Fruit fly (Drosophila melanogaster) whole organism, prepupa: ENCODE measurements around the gene btd.

Experiments used
- CG32006 ChIP-seq: fragments of 200-800 bp; sonication (Bioruptor generic); optimal IDR thresholded peaks from 3 replicates; lab custom pipeline; 2017; ENCODE audit warnings: missing biosample characterization, mild to moderate bottlenecking, missing genetic modification characterization
- Eip75B ChIP-seq: fragments of 200-800 bp; sonication (Bioruptor generic); optimal IDR thresholded peaks from 3 replicates; lab custom pipeline; 2016; ENCODE audit warnings: missing biosample characterization, missing genetic modification characterization
- Ets21C ChIP-seq: fragments of 200-800 bp; sonication (Bioruptor generic); optimal IDR thresholded peaks from 3 replicates; lab custom pipeline; 2016; ENCODE audit warnings: missing biosample characterization, missing genetic modification characterization
- cyc ChIP-seq: fragments of 200-800 bp; sonication (Bioruptor generic); optimal IDR thresholded peaks from 3 replicates; lab custom pipeline; 2016; ENCODE audit warnings: missing biosample characterization, missing genetic modification characterization

DNA sequence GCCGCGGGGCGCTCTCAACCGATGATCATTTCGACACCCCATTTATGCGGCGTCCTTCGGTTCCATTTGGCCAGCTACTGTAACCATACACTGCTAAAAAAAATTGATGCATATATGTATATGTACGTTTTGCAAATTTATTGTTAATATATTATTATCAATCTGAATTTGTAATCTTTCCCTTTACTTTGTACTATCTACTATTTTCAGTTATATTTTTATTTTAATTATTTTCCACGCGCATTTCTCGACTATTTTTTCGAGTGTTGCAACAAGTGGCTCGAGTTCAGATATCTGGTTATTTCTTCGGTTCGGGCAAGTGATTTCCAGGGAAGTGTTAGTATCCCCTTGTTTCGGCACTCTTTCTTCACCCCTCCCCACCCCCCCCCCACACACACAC lies 4.9 kb upstream of the btd start:
- TF ChIP-seq Ets21C (no peak), CG32006 (GFP tag; lab: Kevin White, UChicago) (no peak), Eip75B (GFP tag; lab: Kevin White, UChicago) (no peak), cyc (no peak)
